Worm (Caenorhabditis elegans) whole organism, young adult: ENCODE measurements around the gene T02H6.3.

ENCODE experiments used
- B0019.2 ChIP-seq: fragments of 200-800 bp; sonication (Bioruptor generic); conservative IDR thresholded peaks from 2 replicates; pipeline ENCODE4 v1.3.6; 2022; ENCODE audit warnings: missing genetic modification reagents, missing genetic modification characterization, missing compliant biosample characterization
- B0035.1 ChIP-seq: sonication (generic microtip); optimal IDR thresholded peaks from 2 replicates; lab custom pipeline; 2016; ENCODE audit warnings: missing genetic modification characterization, mild to moderate bottlenecking, missing compliant biosample characterization, missing genotype, missing genetic modification reagents
- F49E8.2 ChIP-seq: sonication (generic microtip); optimal IDR thresholded peaks from 3 replicates; lab custom pipeline; 2017; ENCODE audit warnings: missing genetic modification characterization, mild to moderate bottlenecking, missing compliant biosample characterization, antibody characterized with exemption, moderate library complexity; ENCODE audit not compliant: insufficient read depth
- F57A8.1 ChIP-seq: fragments of 200-800 bp; sonication (Bioruptor generic); optimal IDR thresholded peaks from 2 replicates; lab custom pipeline; 2018; ENCODE audit warnings: mild to moderate bottlenecking, missing genetic modification characterization, moderate library complexity, missing compliant biosample characterization
- K11D2.4 ChIP-seq: fragments of 200-800 bp; sonication (Bioruptor generic); IDR thresholded peaks from 2 replicates; pipeline ENCODE4 v1.3.6; 2022; ENCODE audit warnings: missing genetic modification reagents, missing genetic modification characterization, missing compliant biosample characterization
- ZK185.1 ChIP-seq: sonication (generic microtip); optimal IDR thresholded peaks from 2 replicates; lab custom pipeline; 2016; ENCODE audit warnings: mild to moderate bottlenecking, missing genetic modification characterization, missing compliant biosample characterization; ENCODE audit not compliant: poor library complexity, severe bottlenecking
- akir-1 ChIP-seq: fragments of 200-800 bp; sonication (Bioruptor generic); optimal IDR thresholded peaks from 2 replicates; lab custom pipeline; 2018; ENCODE audit warnings: mild to moderate bottlenecking, missing genetic modification characterization, moderate library complexity, missing compliant biosample characterization
- attf-6 ChIP-seq: fragments of 200-800 bp; sonication (Bioruptor generic); IDR thresholded peaks from 2 replicates; pipeline ENCODE4 v1.3.6; 2022; ENCODE audit warnings: missing genetic modification reagents, missing genetic modification characterization, missing compliant biosample characterization
- bed-2 ChIP-seq: fragments of 200-800 bp; sonication (Bioruptor generic); IDR thresholded peaks from 2 replicates; pipeline ENCODE4 v1.3.6; 2022; ENCODE audit warnings: missing genetic modification reagents, missing genetic modification characterization, missing compliant biosample characterization
- cebp-2 ChIP-seq: fragments of 200-800 bp; sonication (Bioruptor generic); IDR thresholded peaks from 2 replicates; pipeline ENCODE4 v1.3.6; 2022; ENCODE audit warnings: missing genetic modification characterization, missing compliant biosample characterization
- ceh-40 ChIP-seq: fragments of 200-800 bp; sonication (Bioruptor generic); IDR thresholded peaks from 2 replicates; pipeline ENCODE4 v1.3.6; 2022; ENCODE audit warnings: missing genetic modification characterization, missing compliant biosample characterization
- die-1 ChIP-seq: sonication (generic microtip); optimal IDR thresholded peaks from 2 replicates; lab custom pipeline; 2016; ENCODE audit warnings: missing genotype, mild to moderate bottlenecking, missing genetic modification characterization, missing compliant biosample characterization
- ekl-4 ChIP-seq: fragments of 200-800 bp; sonication (Bioruptor generic); IDR thresholded peaks from 2 replicates; pipeline ENCODE4 v1.3.6; 2022; ENCODE audit warnings: missing genetic modification reagents, missing genetic modification characterization, missing compliant biosample characterization
- hmg-20 ChIP-seq: fragments of 200-800 bp; sonication (Bioruptor generic); IDR thresholded peaks from 2 replicates; pipeline ENCODE4 v1.3.6; 2022; ENCODE audit warnings: missing genetic modification reagents, missing genetic modification characterization, missing compliant biosample characterization
- hrde-1 ChIP-seq: sonication (generic microtip); optimal IDR thresholded peaks from 2 replicates; lab custom pipeline; 2016; ENCODE audit warnings: missing genetic modification characterization, mild to moderate bottlenecking, missing compliant biosample characterization, moderate library complexity, missing genotype, missing genetic modification reagents, borderline replicate concordance
- lag-1 ChIP-seq: fragments of 200-800 bp; sonication (Bioruptor generic); IDR thresholded peaks from 2 replicates; pipeline ENCODE4 v1.3.6; 2022; ENCODE audit warnings: missing genetic modification reagents, missing genetic modification characterization, missing compliant biosample characterization
- let-607 ChIP-seq, 2 experiments: fragments of 200-800 bp in 1 of 2; sonication (Bioruptor generic) in 1 of 2; sonication (generic microtip) in 1 of 2; optimal IDR thresholded peaks; 2 replicates each; lab custom pipeline; 2016 to 2018; ENCODE audit warnings: mild to moderate bottlenecking in 2 of 2, missing compliant biosample characterization in 2 of 2, missing genetic modification characterization in 2 of 2, moderate library complexity in 2 of 2, missing genotype in 1 of 2
- lin-40 ChIP-seq: sonication (generic microtip); optimal IDR thresholded peaks from 2 replicates; lab custom pipeline; 2016; ENCODE audit warnings: missing genetic modification characterization, mild to moderate bottlenecking, missing compliant biosample characterization, missing genotype, missing genetic modification reagents
- madf-10 ChIP-seq: sonication (generic microtip); optimal IDR thresholded peaks from 2 replicates; lab custom pipeline; 2016; ENCODE audit warnings: mild to moderate bottlenecking, missing genetic modification characterization, missing compliant biosample characterization
- mcd-1 ChIP-seq: fragments of 200-800 bp; sonication (Bioruptor generic); IDR thresholded peaks from 2 replicates; pipeline ENCODE4 v1.3.6; 2022; ENCODE audit warnings: missing genetic modification reagents, missing genetic modification characterization, missing compliant biosample characterization
- mes-4 ChIP-seq: sonication (generic microtip); optimal IDR thresholded peaks from 2 replicates; lab custom pipeline; 2016; ENCODE audit warnings: missing genotype, missing genetic modification characterization, missing compliant biosample characterization
- mxl-1 ChIP-seq: sonication (generic microtip); optimal IDR thresholded peaks from 2 replicates; lab custom pipeline; 2016; ENCODE audit warnings: missing genetic modification characterization, missing compliant biosample characterization
- nfya-1 ChIP-seq: sonication (generic microtip); optimal IDR thresholded peaks from 2 replicates; lab custom pipeline; 2017; ENCODE audit warnings: antibody characterized with exemption, missing compliant biosample characterization, missing genetic modification characterization, borderline replicate concordance; ENCODE audit not compliant: insufficient read depth
- nhr-179 ChIP-seq: sonication (generic microtip); optimal IDR thresholded peaks from 2 replicates; lab custom pipeline; 2016; ENCODE audit warnings: mild to moderate bottlenecking, missing genetic modification characterization, missing compliant biosample characterization
- pha-4 ChIP-seq: fragments of 150-350 bp; sonication (generic microtip); optimal IDR thresholded peaks from 2 replicates; lab custom pipeline; 2014; ENCODE audit warnings: missing biosample characterization, missing genetic modification reagents, missing genetic modification characterization
- rcor-1 ChIP-seq: fragments of 200-800 bp; sonication (Bioruptor generic); IDR thresholded peaks from 2 replicates; pipeline ENCODE4 v1.3.6; 2022; ENCODE audit warnings: missing genetic modification reagents, missing genetic modification characterization, missing compliant biosample characterization
- rpc-1 ChIP-seq, 2 experiments: fragments of 150-350 bp in 1 of 2; sonication (generic microtip) in 1 of 2; optimal IDR thresholded peaks; 2 replicates each; lab custom pipeline; 2014 to 2018; ENCODE audit warnings: missing biosample characterization in 1 of 2, missing genetic modification characterization in 1 of 2, missing genetic modification reagents in 1 of 2, missing genotype in 1 of 2
- somi-1 ChIP-seq: fragments of 200-800 bp; sonication (Bioruptor generic); optimal IDR thresholded peaks from 2 replicates; lab custom pipeline; 2018; ENCODE audit warnings: mild to moderate bottlenecking, missing genetic modification characterization, missing compliant biosample characterization
- sptf-2 ChIP-seq: fragments of 200-800 bp; sonication (Bioruptor generic); optimal IDR thresholded peaks from 2 replicates; lab custom pipeline; 2018; ENCODE audit warnings: mild to moderate bottlenecking, missing genetic modification characterization, missing compliant biosample characterization
- tlf-1 ChIP-seq: fragments of 200-800 bp; sonication (Bioruptor generic); optimal IDR thresholded peaks from 2 replicates; lab custom pipeline; 2018; ENCODE audit warnings: mild to moderate bottlenecking, missing genetic modification characterization, missing compliant biosample characterization
- unc-130 ChIP-seq: sonication (generic microtip); optimal IDR thresholded peaks from 2 replicates; lab custom pipeline; 2016; ENCODE audit warnings: missing genetic modification reagents, missing genetic modification characterization, missing compliant biosample characterization
- unc-62 ChIP-seq: fragments of 150-350 bp; optimal IDR thresholded peaks from 2 replicates; lab custom pipeline; 2014; ENCODE audit warnings: missing biosample characterization, missing genetic modification reagents, missing genetic modification characterization
- zfh-2 ChIP-seq: fragments of 200-800 bp; sonication (Bioruptor generic); conservative IDR thresholded peaks from 2 replicates; pipeline ENCODE4 v1.3.6; 2022; ENCODE audit warnings: missing genetic modification reagents, missing genetic modification characterization, missing compliant biosample characterization
- ztf-18 ChIP-seq: sonication (generic microtip); optimal IDR thresholded peaks from 2 replicates; lab custom pipeline; 2016; ENCODE audit warnings: missing genotype, mild to moderate bottlenecking, missing genetic modification characterization, missing compliant biosample characterization
- ztf-26 ChIP-seq: sonication (generic microtip); optimal IDR thresholded peaks from 2 replicates; lab custom pipeline; 2017; ENCODE audit warnings: missing genetic modification characterization, missing compliant biosample characterization
- ztf-6 ChIP-seq: fragments of 200-800 bp; sonication (Bioruptor generic); IDR thresholded peaks from 2 replicates; pipeline ENCODE4 v1.3.6; 2022; ENCODE audit warnings: missing genetic modification reagents, missing genetic modification characterization, missing compliant biosample characterization

The T02H6.3 gene

ce11 chrII:671025-671424 is 20.6 kb upstream of the T02H6.3 start, which contains the start of gene sri-46:
Gene sri-46, minus strand, starts transcription at chrII:671125.
- no peak for TF ChIP-seq ZK185.1
- TF ChIP-seq ekl-4 (GFP tag; lab: Robert Waterston, UW): no peak
- TF ChIP-seq unc-62 (GFP tag; lab: Kevin White, UChicago): no peak
- no peak for TF ChIP-seq K11D2.4 (GFP tag; lab: Robert Waterston, UW)
- no peak for TF ChIP-seq cebp-2 (GFP tag; lab: Robert Waterston, UW)
- no peak for TF ChIP-seq F49E8.2 (tag; lab: Kevin White, UChicago)
- TF ChIP-seq unc-130: no peak
- TF ChIP-seq attf-6: no peak
- TF ChIP-seq rcor-1: no peak
- TF ChIP-seq B0019.2: no peak
- TF ChIP-seq mcd-1 (GFP tag; lab: Robert Waterston, UW): no peak
- TF ChIP-seq somi-1 (GFP tag; lab: Kevin White, UChicago): no peak
- TF ChIP-seq ceh-40 (GFP tag; lab: Robert Waterston, UW): no peak
- no peak for TF ChIP-seq F57A8.1 (GFP tag; lab: Kevin White, UChicago)
- TF ChIP-seq ztf-18 (tag; lab: Kevin White, UChicago): no peak
- TF ChIP-seq die-1 (tag; lab: Kevin White, UChicago): no peak

DNA sequence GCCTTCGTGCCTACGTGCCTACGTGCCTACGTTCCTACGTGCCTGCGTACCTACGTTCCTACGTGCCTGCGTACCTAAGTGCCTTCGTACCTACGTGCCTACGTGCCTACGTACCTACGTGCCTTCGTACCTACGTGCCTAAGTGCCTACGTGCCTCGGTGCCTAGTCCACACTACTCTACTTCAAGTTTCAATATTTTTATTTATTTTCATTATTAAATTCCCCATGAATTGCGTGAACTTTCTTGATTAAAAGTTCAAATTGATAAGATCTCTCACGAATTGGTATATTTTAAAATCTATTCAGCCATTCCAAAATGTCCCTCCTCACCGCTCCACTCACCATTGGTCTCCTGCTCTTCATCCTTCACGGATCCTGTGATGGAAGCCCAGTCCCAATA is 17.5 kb upstream of the T02H6.3 start, which contains the start of gene Y39F10C.3:
TSS of gene Y39F10C.3 (plus strand) at position 301 of the 400 bp plus-strand sequence.
- no peak for TF ChIP-seq ztf-6
- TF ChIP-seq, all 124 proteins: peak for 0

ce11 chrII:675303-675702 is 16.3 kb upstream of the T02H6.3 start, which contains the start of gene Y39F10C.1:
Gene Y39F10C.1, plus strand, starts transcription at chrII:675603.
- TF ChIP-seq madf-10 (tag; lab: Kevin White, UChicago): no peak
- no peak for TF ChIP-seq ztf-26 (tag; lab: Kevin White, UChicago)
- no peak for TF ChIP-seq hrde-1 (tag; lab: Kevin White, UChicago)
- TF ChIP-seq B0035.1 (tag; lab: Kevin White, UChicago): no peak
- TF ChIP-seq tlf-1 (GFP tag; lab: Kevin White, UChicago): no peak
- TF ChIP-seq let-607 (tag; optimal IDR thresholded peaks at IDR 0.05; lab: Kevin White, UChicago): no peak
- TF ChIP-seq pha-4 (tag; lab: Kevin White, UChicago): no peak
- no peak for TF ChIP-seq akir-1

DNA sequence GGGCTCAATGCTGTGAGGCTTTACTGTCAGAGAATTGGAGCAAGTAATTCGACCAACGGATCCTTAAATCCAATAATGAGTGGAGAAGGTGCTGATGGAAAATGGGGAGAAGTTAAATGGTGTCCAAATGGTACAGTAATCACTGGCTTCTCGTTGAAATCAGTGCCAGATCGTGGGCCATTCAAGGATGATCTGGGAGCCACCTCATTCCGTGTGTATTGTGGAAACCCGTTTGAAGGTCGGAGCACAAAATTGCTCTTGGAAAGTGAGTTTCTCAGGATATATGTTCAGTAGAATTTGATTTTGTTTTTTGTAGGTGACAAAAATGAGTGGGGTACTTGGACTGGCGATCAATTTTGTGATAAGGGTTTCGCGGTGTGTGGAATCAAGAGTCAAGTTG is 15.8 kb upstream of the T02H6.3 start:
- no peak for TF ChIP-seq rpc-1 (optimal IDR thresholded peaks at IDR 0.05; lab: Kevin White, UChicago)
- TF ChIP-seq rpc-1 (tag; optimal IDR thresholded peaks at IDR 0.05; lab: Kevin White, UChicago): no peak
- TF ChIP-seq zfh-2 (GFP tag; lab: Robert Waterston, UW): no peak
- TF ChIP-seq mes-4 (tag; lab: Kevin White, UChicago): no peak
- no peak for TF ChIP-seq bed-2 (GFP tag; lab: Robert Waterston, UW)
- no peak for TF ChIP-seq sptf-2 (GFP tag; lab: Kevin White, UChicago)
- TF ChIP-seq pha-4 (tag; lab: Kevin White, UChicago): no peak
- no peak for TF ChIP-seq hmg-20 (GFP tag; lab: Robert Waterston, UW)
- TF ChIP-seq B0019.2: no peak
- no peak for TF ChIP-seq nfya-1 (tag; lab: Kevin White, UChicago)
- no peak for TF ChIP-seq lag-1 (GFP tag; lab: Robert Waterston, UW)
- TF ChIP-seq mxl-1: no peak
- TF ChIP-seq lin-40: no peak
- no peak for TF ChIP-seq nhr-179 (tag; lab: Kevin White, UChicago)
